Worm (Caenorhabditis elegans) whole organism, L3 larva: ENCODE data around the gene irld-50.
A peak's percentile ranks its signal among the peaks of the same experiment; 100 is the strongest.

Experiments
- ZK546.5 ChIP-seq: sonication (generic microtip); optimal IDR thresholded peaks from 2 replicates; lab custom pipeline; 2017; ENCODE audit warnings: missing biosample characterization, missing genetic modification characterization
- aly-2 ChIP-seq: fragments of 150-350 bp; optimal IDR thresholded peaks from 2 replicates; lab custom pipeline; 2014; ENCODE audit warnings: missing biosample characterization, missing genetic modification characterization
- ama-1 ChIP-seq: fragments of 150-350 bp; optimal IDR thresholded peaks from 2 replicates; lab custom pipeline; 2018
- ceh-28 ChIP-seq: fragments of 150-350 bp; optimal IDR thresholded peaks from 2 replicates; lab custom pipeline; 2014; ENCODE audit warnings: missing biosample characterization, missing genetic modification reagents, missing genetic modification characterization
- ceh-82 ChIP-seq: fragments of 150-350 bp; optimal IDR thresholded peaks from 2 replicates; lab custom pipeline; 2014; ENCODE audit warnings: missing biosample characterization, missing genetic modification characterization
- daf-12 ChIP-seq: fragments of 150-350 bp; optimal IDR thresholded peaks from 2 replicates; lab custom pipeline; 2014; ENCODE audit warnings: missing biosample characterization, missing genetic modification reagents, missing genetic modification characterization
- egl-27 ChIP-seq: sonication (generic microtip); optimal IDR thresholded peaks from 4 replicates; lab custom pipeline; 2017; ENCODE audit warnings: missing biosample characterization, missing genetic modification reagents, missing genetic modification characterization
- elt-1 ChIP-seq: fragments of 150-350 bp; optimal IDR thresholded peaks from 2 replicates; lab custom pipeline; 2014; ENCODE audit warnings: missing biosample characterization, missing genetic modification characterization
- elt-2 ChIP-seq: sonication (generic microtip); optimal IDR thresholded peaks from 2 replicates; lab custom pipeline; 2016; ENCODE audit warnings: missing genetic modification reagents, mild to moderate bottlenecking, missing genetic modification characterization, missing compliant biosample characterization
- eor-1 ChIP-seq, 2 experiments: fragments of 150-350 bp; optimal IDR thresholded peaks; 2 replicates each; lab custom pipeline; 2014 to 2018; ENCODE audit warnings: missing biosample characterization in 2 of 2, missing genetic modification characterization in 2 of 2
- fkh-10 ChIP-seq: sonication (generic microtip); optimal IDR thresholded peaks from 2 replicates; lab custom pipeline; 2017; ENCODE audit warnings: missing biosample characterization, missing genetic modification reagents, missing genetic modification characterization
- fkh-2 ChIP-seq: fragments of 150-350 bp; optimal IDR thresholded peaks from 2 replicates; lab custom pipeline; 2014; ENCODE audit warnings: missing biosample characterization, missing genetic modification reagents, missing genetic modification characterization
- fos-1 ChIP-seq: fragments of 150-350 bp; optimal IDR thresholded peaks from 2 replicates; lab custom pipeline; 2014; ENCODE audit warnings: missing biosample characterization, missing genetic modification characterization
- hmg-11 ChIP-seq: sonication (generic microtip); optimal IDR thresholded peaks from 2 replicates; lab custom pipeline; 2016; ENCODE audit warnings: missing genetic modification characterization, missing compliant biosample characterization
- jun-1 ChIP-seq: fragments of 150-350 bp; optimal IDR thresholded peaks from 2 replicates; lab custom pipeline; 2014; ENCODE audit warnings: missing biosample characterization, missing genetic modification reagents, missing genetic modification characterization
- lin-15B ChIP-seq: fragments of 150-350 bp; optimal IDR thresholded peaks from 2 replicates; lab custom pipeline; 2014; ENCODE audit warnings: missing biosample characterization, missing genetic modification characterization
- lin-39 ChIP-seq: fragments of 150-350 bp; optimal IDR thresholded peaks from 2 replicates; lab custom pipeline; 2018; ENCODE audit warnings: missing biosample characterization, missing genetic modification reagents, missing genetic modification characterization
- lsy-12 ChIP-seq: sonication (generic microtip); optimal IDR thresholded peaks from 2 replicates; lab custom pipeline; 2016; ENCODE audit warnings: mild to moderate bottlenecking, missing genetic modification characterization, missing compliant biosample characterization
- mdl-1 ChIP-seq: fragments of 150-350 bp; optimal IDR thresholded peaks from 2 replicates; lab custom pipeline; 2014; ENCODE audit warnings: missing biosample characterization, missing genetic modification characterization
- mml-1 ChIP-seq: fragments of 150-350 bp; sonication (generic microtip); optimal IDR thresholded peaks from 3 replicates; lab custom pipeline; 2014; ENCODE audit warnings: missing biosample characterization, missing genetic modification characterization
- nfya-1 ChIP-seq: sonication (generic microtip); optimal IDR thresholded peaks from 2 replicates; lab custom pipeline; 2017; ENCODE audit warnings: missing genetic modification characterization, mild to moderate bottlenecking, missing compliant biosample characterization, antibody characterized with exemption, moderate library complexity; ENCODE audit not compliant: insufficient read depth
- nhr-11 ChIP-seq: fragments of 150-350 bp; optimal IDR thresholded peaks from 2 replicates; lab custom pipeline; 2014; ENCODE audit warnings: missing biosample characterization, missing genetic modification characterization
- nhr-23 ChIP-seq: fragments of 150-350 bp; optimal IDR thresholded peaks from 2 replicates; lab custom pipeline; 2014; ENCODE audit warnings: missing biosample characterization, missing genetic modification reagents, missing genetic modification characterization
- nhr-237 ChIP-seq: fragments of 150-350 bp; optimal IDR thresholded peaks from 2 replicates; lab custom pipeline; 2014; ENCODE audit warnings: missing biosample characterization, missing genetic modification characterization
- nhr-25 ChIP-seq: sonication (generic microtip); optimal IDR thresholded peaks from 2 replicates; lab custom pipeline; 2017; ENCODE audit warnings: missing biosample characterization, missing genetic modification characterization
- nhr-28 ChIP-seq: fragments of 150-350 bp; optimal IDR thresholded peaks from 2 replicates; lab custom pipeline; 2014; ENCODE audit warnings: missing biosample characterization, missing genetic modification characterization
- nhr-43 ChIP-seq: sonication (generic microtip); optimal IDR thresholded peaks from 2 replicates; lab custom pipeline; 2016; ENCODE audit warnings: mild to moderate bottlenecking, missing genetic modification characterization, missing compliant biosample characterization; ENCODE audit not compliant: poor library complexity, severe bottlenecking
- nhr-67 ChIP-seq: fragments of 150-350 bp; optimal IDR thresholded peaks from 2 replicates; lab custom pipeline; 2014; ENCODE audit warnings: missing biosample characterization, missing genetic modification characterization
- nhr-76 ChIP-seq: fragments of 150-350 bp; sonication (generic microtip); optimal IDR thresholded peaks from 5 replicates; lab custom pipeline; 2014; ENCODE audit warnings: missing biosample characterization, missing genetic modification characterization
- nhr-77 ChIP-seq: fragments of 150-350 bp; optimal IDR thresholded peaks from 2 replicates; lab custom pipeline; 2014; ENCODE audit warnings: missing biosample characterization, missing genetic modification characterization
- pha-4 ChIP-seq: fragments of 150-350 bp; optimal IDR thresholded peaks from 2 replicates; lab custom pipeline; 2014; ENCODE audit warnings: missing biosample characterization, missing genetic modification reagents, missing genetic modification characterization
- pqm-1 ChIP-seq: fragments of 150-350 bp; optimal IDR thresholded peaks from 2 replicates; lab custom pipeline; 2017; ENCODE audit warnings: missing biosample characterization, missing genetic modification characterization, inconsistent platforms
- sea-2 ChIP-seq: fragments of 150-350 bp; sonication (generic microtip); optimal IDR thresholded peaks from 4 replicates; lab custom pipeline; 2014; ENCODE audit warnings: missing biosample characterization, missing genetic modification reagents, missing genetic modification characterization
- skn-1 ChIP-seq: fragments of 150-350 bp; optimal IDR thresholded peaks from 2 replicates; lab custom pipeline; 2014; ENCODE audit warnings: missing biosample characterization, missing genetic modification characterization
- snpc-4 ChIP-seq: fragments of 150-350 bp; optimal IDR thresholded peaks from 2 replicates; lab custom pipeline; 2014; ENCODE audit warnings: missing biosample characterization, missing genetic modification characterization
- tbx-2 ChIP-seq: sonication (generic microtip); optimal IDR thresholded peaks from 2 replicates; lab custom pipeline; 2016; ENCODE audit warnings: mild to moderate bottlenecking, missing genetic modification characterization, missing compliant biosample characterization
- unc-39 ChIP-seq: sonication (generic microtip); optimal IDR thresholded peaks from 4 replicates; lab custom pipeline; 2017; ENCODE audit warnings: missing biosample characterization, missing genetic modification characterization
- unc-62 ChIP-seq: fragments of 150-350 bp; sonication (generic microtip); optimal IDR thresholded peaks from 4 replicates; lab custom pipeline; 2014; ENCODE audit warnings: missing biosample characterization, missing genetic modification reagents, missing genetic modification characterization
- zag-1 ChIP-seq: fragments of 150-350 bp; optimal IDR thresholded peaks from 2 replicates; lab custom pipeline; 2014; ENCODE audit warnings: missing biosample characterization, missing genetic modification characterization
- ztf-4 ChIP-seq: fragments of 150-350 bp; optimal IDR thresholded peaks from 2 replicates; lab custom pipeline; 2014; ENCODE audit warnings: missing biosample characterization, missing genetic modification characterization

irld-50 gene

ce11 chrII:2979061-2979460 is 35.2 kb upstream of the irld-50 start:
- TF ChIP-seq hmg-11 (tag; lab: Kevin White, UChicago) (no peak), nhr-67 (tag; lab: Kevin White, UChicago) (no peak), nhr-23 (tag; lab: Kevin White, UChicago) (no peak), skn-1 (tag; lab: Kevin White, UChicago) (no peak), lin-15B (tag; lab: Kevin White, UChicago) (no peak), fkh-10 (GFP tag; lab: Kevin White, UChicago) (no peak), sea-2 (no peak), nhr-28 (tag; lab: Kevin White, UChicago) (no peak), ama-1 (lab: Kevin White, UChicago) (no peak), nhr-237 (tag; lab: Kevin White, UChicago) (no peak), elt-2 (tag; lab: Kevin White, UChicago) (no peak), jun-1 (no peak), mml-1 (tag; lab: Kevin White, UChicago) (no peak), lsy-12 (tag; lab: Kevin White, UChicago) (no peak), egl-27 (tag; lab: Kevin White, UChicago) (no peak), elt-1 (tag; lab: Kevin White, UChicago) (no peak), pqm-1 (tag; lab: Kevin White, UChicago) (no peak), ZK546.5 (no peak), tbx-2 (no peak), aly-2 (tag; lab: Kevin White, UChicago) (no peak)
- TF ChIP-seq, all 47 proteins: peak for 0

ce11 chrII:2977652-2978051 is 33.8 kb upstream of the irld-50 start:
- TF ChIP-seq fos-1 (tag; lab: Kevin White, UChicago) (no peak), nhr-23 (tag; lab: Kevin White, UChicago) (no peak), unc-39 (no peak), snpc-4 (tag; lab: Kevin White, UChicago) (no peak), unc-62 (GFP tag; lab: Kevin White, UChicago) (no peak), fkh-10 (GFP tag; lab: Kevin White, UChicago) (no peak)
- TF ChIP-seq, all 47 proteins: peak for 0

DNA sequence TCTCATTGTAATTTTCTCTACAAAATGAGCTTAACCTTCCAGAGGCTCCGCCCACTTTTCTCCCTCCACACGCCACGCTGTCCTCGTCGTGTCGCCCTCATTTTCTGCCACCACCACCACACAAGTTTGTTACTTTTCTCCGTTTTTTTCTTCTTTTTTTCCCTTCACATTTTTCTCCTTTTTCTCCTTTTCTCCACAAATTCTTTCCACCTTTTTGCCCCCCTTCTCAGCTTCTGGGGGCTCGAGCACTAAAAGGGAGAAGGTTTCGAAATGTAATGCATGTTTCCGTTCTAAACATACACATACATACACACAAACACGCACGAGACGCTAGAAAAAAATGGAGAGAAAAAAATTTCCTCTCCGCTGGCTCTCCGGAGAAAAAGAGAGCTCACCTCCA is 32.7 kb upstream of the irld-50 start, which contains the start of gene nhr-88:
TSS of gene nhr-88 (plus strand) at position 43 of the 400 bp plus-strand sequence.
- TF ChIP-seq ama-1 (lab: Kevin White, UChicago): peak; percentile 43
- TF ChIP-seq hmg-11 (tag; lab: Kevin White, UChicago): peak; percentile 52
- peak; percentile 49 for TF ChIP-seq nfya-1 (tag; lab: Kevin White, UChicago)
- no peak for TF ChIP-seq fkh-10 (GFP tag; lab: Kevin White, UChicago)

DNA sequence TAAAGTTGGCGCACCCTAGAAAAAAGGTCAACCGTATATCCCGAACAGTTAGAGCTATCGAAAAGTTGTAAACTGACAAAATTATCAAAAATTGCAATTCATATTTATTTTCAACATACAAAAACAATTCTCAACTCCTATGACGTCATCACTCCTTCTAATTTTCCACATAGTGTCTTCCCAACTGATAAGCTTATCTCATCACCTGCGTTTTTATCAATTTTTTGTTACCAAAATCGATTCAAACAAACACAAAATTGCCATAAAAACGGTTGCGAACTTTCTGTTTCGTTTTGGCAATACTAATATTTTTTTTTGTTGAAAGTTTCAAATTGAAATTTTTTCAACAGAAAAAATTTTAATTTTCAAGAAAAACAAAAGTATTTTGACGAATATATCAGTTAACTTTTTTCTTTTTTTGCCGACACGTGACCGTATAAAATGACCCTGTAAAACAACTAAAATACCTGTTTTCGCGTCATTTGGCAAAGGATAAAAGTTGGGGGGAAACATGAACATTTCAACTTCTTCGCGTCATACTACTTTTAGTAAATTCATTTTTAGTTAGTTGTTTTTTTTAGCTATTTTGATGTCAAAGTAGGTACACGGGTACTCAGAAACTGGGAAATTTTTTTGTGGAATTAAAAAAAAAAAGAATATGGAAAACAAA is 31.8 kb upstream of the irld-50 start:
- TF ChIP-seq pqm-1 (tag; lab: Kevin White, UChicago): peak; percentile 69
- peak; percentile 37 for TF ChIP-seq jun-1
- TF ChIP-seq ceh-28 (tag; lab: Kevin White, UChicago): peak; percentile 24
- no peak for TF ChIP-seq ama-1 (lab: Kevin White, UChicago)
- TF ChIP-seq nhr-23 (tag; lab: Kevin White, UChicago): no peak
- TF ChIP-seq sea-2: no peak
- TF ChIP-seq nhr-77 (tag; lab: Kevin White, UChicago): no peak
- TF ChIP-seq elt-2 (tag; lab: Kevin White, UChicago): peak; percentile 96
- TF ChIP-seq ztf-4: peak; percentile 16
- TF ChIP-seq nhr-11 (tag; lab: Kevin White, UChicago): no peak
- peak; percentile 70 for TF ChIP-seq pha-4 (tag; lab: Kevin White, UChicago)

- TF ChIP-seq mdl-1 (tag; lab: Kevin White, UChicago) (peak; percentile 98), fkh-10 (GFP tag; lab: Kevin White, UChicago) (peak; percentile 69), hmg-11 (tag; lab: Kevin White, UChicago) (peak; percentile 81), lsy-12 (tag; lab: Kevin White, UChicago) (peak; percentile 95), nhr-237 (tag; lab: Kevin White, UChicago) (no peak), nhr-76 (tag; lab: Kevin White, UChicago) (no peak), lin-39 (tag; lab: Kevin White, UChicago) (peak; percentile 99), ceh-28 (tag; lab: Kevin White, UChicago) (peak; percentile 90), sea-2 (peak; percentile 7), elt-1 (tag; lab: Kevin White, UChicago) (peak; percentile 84), fkh-2 (tag; lab: Kevin White, UChicago) (no peak), pha-4 (tag; lab: Kevin White, UChicago) (peak; percentile 97), zag-1 (tag; lab: Kevin White, UChicago) (peak; percentile 80), mml-1 (tag; lab: Kevin White, UChicago) (no peak), lin-15B (tag; lab: Kevin White, UChicago) (peak; percentile 63), egl-27 (tag; lab: Kevin White, UChicago) (peak; percentile 87), nfya-1 (tag; lab: Kevin White, UChicago) (peak; percentile 95), eor-1 (tag; optimal IDR thresholded peaks at IDR 0.05; lab: Kevin White, UChicago) (peak in 1 of 2 experiments; percentile 83), nhr-43 (tag; lab: Kevin White, UChicago) (peak; percentile 93), tbx-2 (peak; percentile 82), elt-2 (tag; lab: Kevin White, UChicago) (peak; percentile 87), daf-12 (tag; lab: Kevin White, UChicago) (peak; percentile 60), nhr-11 (tag; lab: Kevin White, UChicago) (peak; percentile 81), nhr-25 (tag; lab: Kevin White, UChicago) (peak; percentile 97), pqm-1 (tag; lab: Kevin White, UChicago) (peak; percentile 84), ceh-82 (tag; lab: Kevin White, UChicago) (peak; percentile 87), fos-1 (tag; lab: Kevin White, UChicago) (peak; percentile 70)
Measured at ce11 chrII:2973940-2974402, 30.1 kb upstream of the irld-50 start.
